Worm (Caenorhabditis elegans) whole organism, L3 larva: ENCODE results near the gene Y70C5B.2.

Source experiments
- R02D3.7 ChIP-seq: fragments of 150-350 bp; optimal IDR thresholded peaks from 2 replicates; lab custom pipeline; 2014; ENCODE audit warnings: missing biosample characterization, missing genetic modification characterization
- ZK546.5 ChIP-seq: sonication (generic microtip); optimal IDR thresholded peaks from 2 replicates; lab custom pipeline; 2017; ENCODE audit warnings: missing biosample characterization, missing genetic modification characterization
- ama-1 ChIP-seq: fragments of 150-350 bp; optimal IDR thresholded peaks from 2 replicates; lab custom pipeline; 2018
- ceh-16 ChIP-seq: sonication (generic microtip); optimal IDR thresholded peaks from 2 replicates; lab custom pipeline; 2017; ENCODE audit warnings: missing biosample characterization, missing genetic modification characterization
- ceh-28 ChIP-seq: fragments of 150-350 bp; optimal IDR thresholded peaks from 2 replicates; lab custom pipeline; 2014; ENCODE audit warnings: missing biosample characterization, missing genetic modification reagents, missing genetic modification characterization
- ceh-82 ChIP-seq: fragments of 150-350 bp; optimal IDR thresholded peaks from 2 replicates; lab custom pipeline; 2014; ENCODE audit warnings: missing biosample characterization, missing genetic modification characterization
- ceh-9 ChIP-seq: sonication (generic microtip); optimal IDR thresholded peaks from 2 replicates; lab custom pipeline; 2018; ENCODE audit warnings: missing biosample characterization, missing genetic modification characterization
- daf-12 ChIP-seq: fragments of 150-350 bp; optimal IDR thresholded peaks from 2 replicates; lab custom pipeline; 2014; ENCODE audit warnings: missing biosample characterization, missing genetic modification reagents, missing genetic modification characterization
- egl-27 ChIP-seq: sonication (generic microtip); optimal IDR thresholded peaks from 4 replicates; lab custom pipeline; 2017; ENCODE audit warnings: missing biosample characterization, missing genetic modification reagents, missing genetic modification characterization
- egl-5 ChIP-seq: fragments of 150-350 bp; optimal IDR thresholded peaks from 2 replicates; lab custom pipeline; 2017; ENCODE audit warnings: missing biosample characterization, missing genetic modification reagents, missing genetic modification characterization, inconsistent platforms
- elt-1 ChIP-seq: fragments of 150-350 bp; optimal IDR thresholded peaks from 2 replicates; lab custom pipeline; 2014; ENCODE audit warnings: missing biosample characterization, missing genetic modification characterization
- elt-2 ChIP-seq: sonication (generic microtip); optimal IDR thresholded peaks from 2 replicates; lab custom pipeline; 2016; ENCODE audit warnings: missing genetic modification reagents, mild to moderate bottlenecking, missing genetic modification characterization, missing compliant biosample characterization
- eor-1 ChIP-seq, 2 experiments: fragments of 150-350 bp; optimal IDR thresholded peaks; 2 replicates each; lab custom pipeline; 2014 to 2018; ENCODE audit warnings: missing biosample characterization in 2 of 2, missing genetic modification characterization in 2 of 2
- fkh-10 ChIP-seq: sonication (generic microtip); optimal IDR thresholded peaks from 2 replicates; lab custom pipeline; 2017; ENCODE audit warnings: missing biosample characterization, missing genetic modification reagents, missing genetic modification characterization
- fkh-2 ChIP-seq: fragments of 150-350 bp; optimal IDR thresholded peaks from 2 replicates; lab custom pipeline; 2014; ENCODE audit warnings: missing biosample characterization, missing genetic modification reagents, missing genetic modification characterization
- fos-1 ChIP-seq: fragments of 150-350 bp; optimal IDR thresholded peaks from 2 replicates; lab custom pipeline; 2014; ENCODE audit warnings: missing biosample characterization, missing genetic modification characterization
- hmg-11 ChIP-seq: sonication (generic microtip); optimal IDR thresholded peaks from 2 replicates; lab custom pipeline; 2016; ENCODE audit warnings: missing genetic modification characterization, missing compliant biosample characterization
- lin-15B ChIP-seq: fragments of 150-350 bp; optimal IDR thresholded peaks from 2 replicates; lab custom pipeline; 2014; ENCODE audit warnings: missing biosample characterization, missing genetic modification characterization
- lin-39 ChIP-seq: fragments of 150-350 bp; optimal IDR thresholded peaks from 2 replicates; lab custom pipeline; 2018; ENCODE audit warnings: missing biosample characterization, missing genetic modification reagents, missing genetic modification characterization
- lsy-12 ChIP-seq: sonication (generic microtip); optimal IDR thresholded peaks from 2 replicates; lab custom pipeline; 2016; ENCODE audit warnings: mild to moderate bottlenecking, missing genetic modification characterization, missing compliant biosample characterization
- nhr-12 ChIP-seq: fragments of 150-350 bp; optimal IDR thresholded peaks from 2 replicates; lab custom pipeline; 2014; ENCODE audit warnings: missing biosample characterization, missing genetic modification characterization
- nhr-23 ChIP-seq: fragments of 150-350 bp; optimal IDR thresholded peaks from 2 replicates; lab custom pipeline; 2014; ENCODE audit warnings: missing biosample characterization, missing genetic modification reagents, missing genetic modification characterization
- nhr-237 ChIP-seq: fragments of 150-350 bp; optimal IDR thresholded peaks from 2 replicates; lab custom pipeline; 2014; ENCODE audit warnings: missing biosample characterization, missing genetic modification characterization
- nhr-25 ChIP-seq: sonication (generic microtip); optimal IDR thresholded peaks from 2 replicates; lab custom pipeline; 2017; ENCODE audit warnings: missing biosample characterization, missing genetic modification characterization
- nhr-43 ChIP-seq: sonication (generic microtip); optimal IDR thresholded peaks from 2 replicates; lab custom pipeline; 2016; ENCODE audit warnings: mild to moderate bottlenecking, missing genetic modification characterization, missing compliant biosample characterization; ENCODE audit not compliant: poor library complexity, severe bottlenecking
- nhr-67 ChIP-seq: fragments of 150-350 bp; optimal IDR thresholded peaks from 2 replicates; lab custom pipeline; 2014; ENCODE audit warnings: missing biosample characterization, missing genetic modification characterization
- nhr-76 ChIP-seq: fragments of 150-350 bp; sonication (generic microtip); optimal IDR thresholded peaks from 5 replicates; lab custom pipeline; 2014; ENCODE audit warnings: missing biosample characterization, missing genetic modification characterization
- nhr-77 ChIP-seq: fragments of 150-350 bp; optimal IDR thresholded peaks from 2 replicates; lab custom pipeline; 2014; ENCODE audit warnings: missing biosample characterization, missing genetic modification characterization
- pqm-1 ChIP-seq: fragments of 150-350 bp; optimal IDR thresholded peaks from 2 replicates; lab custom pipeline; 2017; ENCODE audit warnings: missing biosample characterization, missing genetic modification characterization, inconsistent platforms
- skn-1 ChIP-seq: fragments of 150-350 bp; optimal IDR thresholded peaks from 2 replicates; lab custom pipeline; 2014; ENCODE audit warnings: missing biosample characterization, missing genetic modification characterization
- snpc-4 ChIP-seq: fragments of 150-350 bp; optimal IDR thresholded peaks from 2 replicates; lab custom pipeline; 2014; ENCODE audit warnings: missing biosample characterization, missing genetic modification characterization
- unc-39 ChIP-seq: sonication (generic microtip); optimal IDR thresholded peaks from 4 replicates; lab custom pipeline; 2017; ENCODE audit warnings: missing biosample characterization, missing genetic modification characterization
- unc-62 ChIP-seq: fragments of 150-350 bp; sonication (generic microtip); optimal IDR thresholded peaks from 4 replicates; lab custom pipeline; 2014; ENCODE audit warnings: missing biosample characterization, missing genetic modification reagents, missing genetic modification characterization
- zag-1 ChIP-seq: fragments of 150-350 bp; optimal IDR thresholded peaks from 2 replicates; lab custom pipeline; 2014; ENCODE audit warnings: missing biosample characterization, missing genetic modification characterization
- ztf-11 ChIP-seq: fragments of 150-350 bp; optimal IDR thresholded peaks from 2 replicates; lab custom pipeline; 2014; ENCODE audit warnings: missing biosample characterization, missing genetic modification characterization

Gene Y70C5B.2

DNA sequence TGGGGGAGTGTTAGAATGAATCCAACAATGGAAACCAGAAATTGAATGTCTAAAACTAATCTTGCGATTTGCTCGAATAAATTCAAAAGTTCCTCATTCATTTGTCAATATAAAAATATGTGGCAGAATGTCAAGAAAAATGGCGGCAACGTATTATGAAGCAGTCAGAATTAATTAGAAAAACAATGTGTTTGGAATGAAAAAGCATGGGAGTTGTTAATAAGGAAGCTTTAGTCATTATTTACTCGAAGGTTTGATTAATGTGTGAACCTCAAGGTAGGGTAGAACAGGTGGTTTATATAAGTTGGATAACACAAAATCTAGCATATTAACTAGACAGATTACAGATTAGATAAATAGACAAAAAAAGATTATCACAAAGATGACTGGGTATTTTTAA lies 22.5 kb downstream of the Y70C5B.2 start, which contains the start of gene srw-76:
Gene srw-76, minus strand, starts transcription at position 101 of the 400 bp plus-strand sequence.
- TF ChIP-seq ceh-16 (tag; lab: Kevin White, UChicago) (no peak), nhr-43 (no peak), nhr-67 (tag; lab: Kevin White, UChicago) (no peak), fkh-10 (GFP tag; lab: Kevin White, UChicago) (no peak), fkh-2 (tag; lab: Kevin White, UChicago) (no peak), ceh-28 (tag; lab: Kevin White, UChicago) (no peak), egl-27 (tag; lab: Kevin White, UChicago) (no peak), skn-1 (tag; lab: Kevin White, UChicago) (no peak), nhr-23 (tag; lab: Kevin White, UChicago) (no peak), nhr-237 (tag; lab: Kevin White, UChicago) (no peak), hmg-11 (tag; lab: Kevin White, UChicago) (no peak), elt-2 (no peak), eor-1 (tag; optimal IDR thresholded peaks at IDR 0.05; lab: Kevin White, UChicago) (no peak), nhr-77 (no peak), nhr-76 (tag; lab: Kevin White, UChicago) (no peak), unc-62 (GFP tag; lab: Kevin White, UChicago) (no peak), elt-1 (tag; lab: Kevin White, UChicago) (no peak), lsy-12 (tag; lab: Kevin White, UChicago) (no peak), nhr-25 (tag; lab: Kevin White, UChicago) (no peak)

DNA sequence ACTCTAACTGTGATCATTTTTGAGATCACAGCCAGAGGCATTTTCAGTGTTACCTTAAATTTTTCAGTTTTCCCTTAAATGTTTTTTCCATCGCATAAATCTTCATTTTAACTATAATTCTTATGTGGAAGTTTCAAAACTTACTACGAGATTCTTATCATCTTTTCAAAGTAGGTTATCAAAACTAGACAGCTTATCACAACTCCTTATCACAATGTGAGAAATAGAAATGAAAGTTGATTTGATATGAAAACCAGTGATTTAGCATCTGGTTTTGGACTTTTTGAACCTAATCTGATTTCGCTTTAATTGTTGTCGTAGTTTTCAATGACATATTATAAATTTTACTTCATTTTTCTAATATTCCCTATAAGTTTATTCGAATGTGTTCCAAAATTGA lies 24.8 kb downstream of the Y70C5B.2 start, which contains the start of gene mltn-11:
Gene mltn-11, plus strand, starts transcription at position 276 of the 400 bp plus-strand sequence.
- TF ChIP-seq skn-1 (tag; lab: Kevin White, UChicago) = no peak
- no peak for TF ChIP-seq ama-1 (lab: Kevin White, UChicago)
- TF ChIP-seq elt-2 = peak; percentile 28
- TF ChIP-seq ZK546.5 (tag; lab: Kevin White, UChicago) = no peak
- TF ChIP-seq nhr-43 = no peak
- no peak for TF ChIP-seq ceh-82 (tag; lab: Kevin White, UChicago)
- TF ChIP-seq nhr-76 (tag; lab: Kevin White, UChicago) = no peak
- no peak for TF ChIP-seq fkh-2 (tag; lab: Kevin White, UChicago)
- no peak for TF ChIP-seq nhr-12

DNA sequence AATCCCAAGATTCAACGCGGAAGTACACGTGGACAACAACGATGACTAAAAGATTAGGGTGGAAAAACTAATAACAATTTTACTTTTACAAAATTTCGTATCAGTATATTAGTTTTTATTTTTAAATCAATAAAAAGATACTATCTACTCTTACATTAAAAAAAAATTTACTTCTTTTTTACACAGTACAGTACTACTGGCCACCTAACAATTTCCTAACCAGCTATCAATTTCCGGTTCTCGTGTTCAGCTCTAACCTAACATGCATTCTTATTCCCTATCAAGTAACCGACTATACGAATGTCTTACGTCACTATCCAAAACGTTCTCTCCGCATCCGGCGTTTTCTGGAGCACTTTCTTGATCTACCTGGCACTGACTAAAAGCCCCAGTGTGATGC lies 31.1 kb downstream of the Y70C5B.2 start, which contains the start of gene srd-21:
Gene srd-21, plus strand, starts transcription at position 301 of the 400 bp plus-strand sequence.
- TF ChIP-seq hmg-11 (tag; lab: Kevin White, UChicago) (no peak), daf-12 (no peak), lin-39 (no peak), nhr-237 (tag; lab: Kevin White, UChicago) (no peak), lin-15B (no peak), ama-1 (lab: Kevin White, UChicago) (no peak), nhr-25 (tag; lab: Kevin White, UChicago) (no peak), fkh-10 (GFP tag; lab: Kevin White, UChicago) (no peak), fos-1 (tag; lab: Kevin White, UChicago) (no peak), nhr-43 (no peak), fkh-2 (tag; lab: Kevin White, UChicago) (no peak), ztf-11 (no peak), egl-5 (tag; lab: Kevin White, UChicago) (no peak), R02D3.7 (tag; lab: Kevin White, UChicago) (no peak), nhr-12 (no peak)

DNA sequence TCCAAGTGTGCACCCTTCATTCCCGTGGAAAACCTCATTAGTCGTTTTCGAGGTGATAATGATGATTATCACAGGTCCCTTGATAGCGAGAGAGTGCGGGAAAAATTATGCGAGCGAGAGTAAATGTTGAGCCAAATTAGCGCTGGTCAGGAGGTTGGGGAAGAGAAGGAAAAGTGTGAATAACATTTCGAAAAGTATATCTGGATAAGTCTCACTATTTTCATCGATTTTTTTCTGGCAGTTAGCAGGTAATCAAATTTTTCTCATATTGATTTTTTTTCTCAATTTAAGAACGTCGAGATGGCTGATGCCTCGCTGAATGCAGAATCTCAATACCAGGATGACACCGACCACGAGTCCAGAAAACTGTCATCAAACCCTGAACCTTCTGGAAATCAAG lies 31.7 kb downstream of the Y70C5B.2 start, which contains the start of gene W06G6.2:
Gene W06G6.2, plus strand, starts transcription at position 301 of the 400 bp plus-strand sequence.
- TF ChIP-seq fkh-10 (GFP tag; lab: Kevin White, UChicago) = no peak
- TF ChIP-seq nhr-25 (tag; lab: Kevin White, UChicago) = no peak
- TF ChIP-seq nhr-76 (tag; lab: Kevin White, UChicago) = no peak
- no peak for TF ChIP-seq lsy-12 (tag; lab: Kevin White, UChicago)
- TF ChIP-seq, all 47 proteins: peak for 0

DNA sequence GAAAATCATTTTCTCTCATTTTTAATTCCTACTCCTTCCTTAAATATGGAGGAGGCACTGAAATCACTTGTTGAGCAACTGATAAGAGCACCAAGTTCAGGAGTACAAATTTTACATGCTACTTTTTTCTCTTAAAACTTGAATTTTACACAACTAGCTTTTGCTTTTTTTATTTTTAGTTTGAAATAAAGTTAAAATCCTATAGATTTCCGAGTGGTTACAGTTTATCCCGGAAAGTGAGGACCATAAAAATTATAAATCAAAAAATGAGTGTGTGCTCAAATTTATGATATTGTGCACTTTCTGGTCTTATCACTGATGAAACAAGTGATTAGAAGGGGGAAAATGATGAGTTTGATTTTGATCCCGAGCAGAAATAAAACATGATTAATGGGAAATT lies 32.8 kb downstream of the Y70C5B.2 start, which contains the start of gene oac-53:
Gene oac-53, minus strand, starts transcription at position 9 of the 400 bp plus-strand sequence.
- TF ChIP-seq snpc-4 (tag; lab: Kevin White, UChicago) = no peak
- peak; percentile 19 for TF ChIP-seq pqm-1
- TF ChIP-seq nhr-76 (tag; lab: Kevin White, UChicago) = no peak
- no peak for TF ChIP-seq nhr-77
- no peak for TF ChIP-seq zag-1 (tag; lab: Kevin White, UChicago)
- no peak for TF ChIP-seq ceh-9 (tag; lab: Kevin White, UChicago)
- peak; percentile 73 for TF ChIP-seq elt-2
- no peak for TF ChIP-seq elt-1 (tag; lab: Kevin White, UChicago)
- TF ChIP-seq unc-39 (tag; lab: Kevin White, UChicago) = no peak
